Worm (Caenorhabditis elegans) whole organism, midembryonic: ENCODE measurements around the gene W04B5.3.
"Not testable (repeated sequence)": the region's sequence is repeated elsewhere in the genome, so short reads cannot be mapped to it uniquely, and the experiment has no call there.

Source experiments
- T22C8.4 ChIP-seq: fragments of 200-800 bp; sonication (Bioruptor generic); IDR thresholded peaks from 2 replicates; pipeline ENCODE4 v1.3.6; 2022; ENCODE audit warnings: missing genetic modification characterization, missing compliant biosample characterization
- cog-1 ChIP-seq: sonication (generic microtip); optimal IDR thresholded peaks from 2 replicates; lab custom pipeline; 2016; ENCODE audit warnings: missing genetic modification characterization, missing compliant biosample characterization
- flt-1 ChIP-seq: fragments of 200-800 bp; sonication (Bioruptor generic); IDR thresholded peaks from 2 replicates; pipeline ENCODE4 v1.3.6; 2022; ENCODE audit warnings: missing genetic modification characterization, missing compliant biosample characterization
- klf-2 ChIP-seq: fragments of 200-800 bp; sonication (Bioruptor generic); conservative IDR thresholded peaks from 2 replicates; pipeline ENCODE4 v1.3.6; 2022; ENCODE audit warnings: missing genetic modification reagents, missing genetic modification characterization, missing compliant biosample characterization
- med-1 ChIP-seq: sonication (generic microtip); optimal IDR thresholded peaks from 2 replicates; lab custom pipeline; 2017; ENCODE audit warnings: missing genetic modification characterization, mild to moderate bottlenecking, missing compliant biosample characterization, antibody characterized with exemption, missing genetic modification reagents; ENCODE audit not compliant: insufficient read depth
- ref-1 ChIP-seq: fragments of 200-800 bp; sonication (Bioruptor generic); conservative IDR thresholded peaks from 2 replicates; pipeline ENCODE4 v1.3.6; 2022; ENCODE audit warnings: missing genetic modification reagents, missing genetic modification characterization, missing compliant biosample characterization
- tab-1 ChIP-seq: fragments of 200-800 bp; sonication (Bioruptor generic); IDR thresholded peaks from 2 replicates; pipeline ENCODE4 v1.3.6; 2022; ENCODE audit warnings: missing genetic modification characterization, missing compliant biosample characterization
- ztf-23 ChIP-seq: fragments of 200-800 bp; sonication (Bioruptor generic); IDR thresholded peaks from 2 replicates; pipeline ENCODE4 v1.3.6; 2022; ENCODE audit warnings: missing genetic modification reagents, missing genetic modification characterization, missing compliant biosample characterization
- ztf-29 ChIP-seq: fragments of 200-800 bp; sonication (Bioruptor generic); IDR thresholded peaks from 2 replicates; pipeline ENCODE4 v1.3.6; 2022; ENCODE audit warnings: missing genetic modification reagents, missing genetic modification characterization, missing compliant biosample characterization

Gene W04B5.3

ce11 chrIII:2419504-2419903 is 1.2 kb downstream of the W04B5.3 start:
- no peak for TF ChIP-seq ztf-23 (GFP tag; lab: Robert Waterston, UW)
- TF ChIP-seq T22C8.4, result peak; percentile 83

ce11 chrIII:2421226-2421625 is 2.9 kb downstream of the W04B5.3 start:
- TF ChIP-seq med-1 (GFP tag; lab: Kevin White, UChicago) (no peak), ztf-23 (GFP tag; lab: Robert Waterston, UW) (0 out of 2 replicates have a peak, but pooled peaks have one; percentile 20)

ce11 chrIII:2423638-2424037 is 5.3 kb downstream of the W04B5.3 start:
- peak; percentile 74 for TF ChIP-seq T22C8.4
- no peak for TF ChIP-seq klf-2 (GFP tag; lab: Robert Waterston, UW)
- TF ChIP-seq flt-1 (GFP tag; lab: Robert Waterston, UW), result no peak

ce11 chrIII:2424783-2425329 is 6.5 kb downstream of the W04B5.3 start:
- TF ChIP-seq tab-1 (GFP tag; lab: Robert Waterston, UW), result 0 out of 2 replicates have a peak, but pooled peaks have one; percentile 43
- no peak for TF ChIP-seq cog-1 (tag; lab: Kevin White, UChicago)

- TF ChIP-seq ztf-29 (GFP tag; lab: Robert Waterston, UW) (no peak), T22C8.4 (no peak), med-1 (GFP tag; lab: Kevin White, UChicago) (no peak), tab-1 (GFP tag; lab: Robert Waterston, UW) (no peak), ztf-23 (GFP tag; lab: Robert Waterston, UW) (no peak), ref-1 (GFP tag; lab: Robert Waterston, UW) (no peak), klf-2 (GFP tag; lab: Robert Waterston, UW) (no peak), cog-1 (tag; lab: Kevin White, UChicago) (no peak), flt-1 (GFP tag; lab: Robert Waterston, UW) (no peak)
Observed at ce11 chrIII:2426122-2426521, 7.8 kb downstream of the W04B5.3 start, which contains the start of gene W04B5.8. TSS of gene W04B5.8 (plus strand) at chrIII:2426316.

ce11 chrIII:2432925-2433324 is 14.6 kb downstream of the W04B5.3 start:
- TF ChIP-seq klf-2 (GFP tag; lab: Robert Waterston, UW) (no peak), flt-1 (GFP tag; lab: Robert Waterston, UW) (no peak), T22C8.4 (no peak), tab-1 (GFP tag; lab: Robert Waterston, UW) (no peak), ref-1 (GFP tag; lab: Robert Waterston, UW) (no peak), ztf-23 (GFP tag; lab: Robert Waterston, UW) (no peak), cog-1 (tag; lab: Kevin White, UChicago) (no peak), med-1 (GFP tag; lab: Kevin White, UChicago) (no peak), ztf-29 (GFP tag; lab: Robert Waterston, UW) (no peak)

- TF ChIP-seq ref-1, tab-1, ztf-29 (GFP tag; lab: Robert Waterston, UW): not testable (repeated sequence)
Observed at ce11 chrIII:2435373-2435772, 17.1 kb downstream of the W04B5.3 start, which contains the start of gene W04B5.6. TSS of gene W04B5.6 (minus strand) at chrIII:2435473.

- not testable (repeated sequence) for TF ChIP-seq med-1 (GFP tag; lab: Kevin White, UChicago); ztf-23 (GFP tag; lab: Robert Waterston, UW); cog-1 (tag; lab: Kevin White, UChicago)
Observed at ce11 chrIII:2435805-2436204, 17.5 kb downstream of the W04B5.3 start, which contains the start of gene E02H9.6. TSS of gene E02H9.6 (plus strand) at chrIII:2436105.

ce11 chrIII:2438543-2438942 is 20.2 kb downstream of the W04B5.3 start, which contains the start of gene E02H9.13:
TSS of gene E02H9.13 (minus strand) at chrIII:2438741.
- TF ChIP-seq flt-1 (GFP tag; lab: Robert Waterston, UW) (no peak), klf-2 (GFP tag; lab: Robert Waterston, UW) (no peak), cog-1 (tag; lab: Kevin White, UChicago) (no peak), T22C8.4 (no peak), ztf-23 (GFP tag; lab: Robert Waterston, UW) (no peak), med-1 (GFP tag; lab: Kevin White, UChicago) (no peak), tab-1 (GFP tag; lab: Robert Waterston, UW) (no peak), ref-1 (GFP tag; lab: Robert Waterston, UW) (no peak), ztf-29 (GFP tag; lab: Robert Waterston, UW) (no peak)

ce11 chrIII:2445574-2446259 is 27.4 kb downstream of the W04B5.3 start, which contains the start of the genes E02H9.7 and klo-2:
TSS of gene E02H9.7 (minus strand) at chrIII:2445674.
TSS of gene klo-2 (plus strand) at chrIII:2446209.
- no peak for TF ChIP-seq T22C8.4
- TF ChIP-seq ztf-29 (GFP tag; lab: Robert Waterston, UW), result no peak
- no peak for TF ChIP-seq klf-2 (GFP tag; lab: Robert Waterston, UW)
- no peak for TF ChIP-seq flt-1 (GFP tag; lab: Robert Waterston, UW)
- no peak for TF ChIP-seq ref-1 (GFP tag; lab: Robert Waterston, UW)
